Fruit fly (Drosophila melanogaster): Measurements from ENCODE around the gene Pvf1.

Pvf1 gene

dm6 chrX:18835500-18835899, 3.0 kb downstream of the Pvf1 start (continued):
- TF ChIP-seq CG9139 (GFP tag; optimal IDR thresholded peaks at IDR 0.05), result peak; percentile 13
- TF ChIP-seq Eip75B (GFP tag; optimal IDR thresholded peaks at IDR 0.05), result no peak
- no peak for TF ChIP-seq Ets21C (GFP tag; optimal IDR thresholded peaks at IDR 0.05)
- TF ChIP-seq CG11762 (GFP tag; optimal IDR thresholded peaks at IDR 0.05; ENCODE audit: insufficient read depth), result no peak
- TF ChIP-seq salr (GFP tag; optimal IDR thresholded peaks at IDR 0.05), result peak in 1 of 2 experiments; percentile 11
- peak; percentile 60 for TF ChIP-seq CG8119 (GFP tag; IDR thresholded peaks at IDR 0.05)
- no peak for TF ChIP-seq CG6792 (GFP tag; optimal IDR thresholded peaks at IDR 0.05)
- TF ChIP-seq Sox102F (GFP tag; optimal IDR thresholded peaks at IDR 0.05), result no peak
- TF ChIP-seq dac (GFP tag; optimal IDR thresholded peaks at IDR 0.05), result no peak
- peak; percentile 6 for TF ChIP-seq Lpt (GFP tag; optimal IDR thresholded peaks at IDR 0.05)
- peak; percentile 17 for TF ChIP-seq acj6 (GFP tag; optimal IDR thresholded peaks at IDR 0.05)
- TF ChIP-seq Hr38 (GFP tag; optimal IDR thresholded peaks at IDR 0.05), result no peak
- no peak for TF ChIP-seq Sox15 (GFP tag; optimal IDR thresholded peaks at IDR 0.05)
- TF ChIP-seq spab (GFP tag; optimal IDR thresholded peaks at IDR 0.05), result peak; percentile 23
- no peak for TF ChIP-seq cyc (GFP tag; optimal IDR thresholded peaks at IDR 0.05)
- no peak for TF ChIP-seq Hr39 (GFP tag; optimal IDR thresholded peaks at IDR 0.05)
- no peak for TF ChIP-seq esn (GFP tag; optimal IDR thresholded peaks at IDR 0.05)
- TF ChIP-seq Smox (GFP tag; optimal IDR thresholded peaks at IDR 0.05), result no peak
- no peak for TF ChIP-seq svp (GFP tag)
- TF ChIP-seq CG4318 (GFP tag; optimal IDR thresholded peaks at IDR 0.05), result no peak
- peak; percentile 14 for TF ChIP-seq CG10631 (GFP tag; optimal IDR thresholded peaks at IDR 0.05)
- TF ChIP-seq Hr4 (GFP tag; optimal IDR thresholded peaks at IDR 0.05), result peak; percentile 37

- TF ChIP-seq Sox14 (GFP tag; optimal IDR thresholded peaks at IDR 0.05) (peak; percentile 12), CG6808 (GFP tag; optimal IDR thresholded peaks at IDR 0.05) (peak; percentile 45), CG31627 (GFP tag; optimal IDR thresholded peaks at IDR 0.05) (no peak), eg (GFP tag; IDR thresholded peaks at IDR 0.05) (peak; percentile 43; the same call in 1 of the 3 replicates), Hr39 (GFP tag; optimal IDR thresholded peaks at IDR 0.05) (no peak), CG10669 (GFP tag; optimal IDR thresholded peaks at IDR 0.05) (peak; percentile 11), CG4318 (GFP tag; optimal IDR thresholded peaks at IDR 0.05) (no peak), svp (GFP tag) (peak; percentile 44), CG1621 (tag; optimal IDR thresholded peaks at IDR 0.05) (peak; percentile 34), Ets96B (tag; optimal IDR thresholded peaks at IDR 0.05) (peak; percentile 30), Sox102F (GFP tag; optimal IDR thresholded peaks at IDR 0.05) (no peak), CG8119 (GFP tag; IDR thresholded peaks at IDR 0.05) (0 out of 3 replicates have a peak, but pooled peaks have one; percentile 14), CG6792 (GFP tag; optimal IDR thresholded peaks at IDR 0.05) (no peak), lz (GFP tag; optimal IDR thresholded peaks at IDR 0.05) (no peak), dsx (GFP tag; optimal IDR thresholded peaks at IDR 0.05; ENCODE audit: poor library complexity, severe bottlenecking) (peak; percentile 22), ss (GFP tag; optimal IDR thresholded peaks at IDR 0.05) (peak; percentile 56 to 62), CG16779 (tag; optimal IDR thresholded peaks at IDR 0.05) (peak; percentile 30), spab (GFP tag; optimal IDR thresholded peaks at IDR 0.05) (peak; percentile 12), OdsH (GFP tag; optimal IDR thresholded peaks at IDR 0.05) (peak; percentile 5), Eip78C (GFP tag) (peak; percentile 49), Gug (GFP tag; IDR thresholded peaks at IDR 0.05) (0 out of 2 replicates have a peak, but pooled peaks have one; percentile 12), CG6854 (GFP tag; optimal IDR thresholded peaks at IDR 0.05) (no peak), CG3032 (tag; optimal IDR thresholded peaks at IDR 0.05) (peak; percentile 19)
These were observed 3.8 kb downstream of the Pvf1 start for dm6 chrX:18836315-18836714.

dm6 chrX:18837046-18837445, 4.6 kb downstream of the Pvf1 start:
- TF ChIP-seq CG10631 (GFP tag; optimal IDR thresholded peaks at IDR 0.05) (peak; percentile 9), Eip78C (GFP tag) (peak; percentile 77), CG6792 (GFP tag; optimal IDR thresholded peaks at IDR 0.05) (peak; percentile 7), Sox102F (GFP tag; optimal IDR thresholded peaks at IDR 0.05) (no peak), CG3032 (tag; optimal IDR thresholded peaks at IDR 0.05) (peak; percentile 36), acj6 (GFP tag; optimal IDR thresholded peaks at IDR 0.05) (peak; percentile 12), Eip75B (GFP tag; optimal IDR thresholded peaks at IDR 0.05) (peak; percentile 23), eg (GFP tag; IDR thresholded peaks at IDR 0.05) (peak; percentile 48; the same call in 1 of the 3 replicates), Smox (GFP tag; optimal IDR thresholded peaks at IDR 0.05) (no peak), dsx (GFP tag; optimal IDR thresholded peaks at IDR 0.05; ENCODE audit: poor library complexity, severe bottlenecking) (peak; percentile 3), lz (GFP tag; optimal IDR thresholded peaks at IDR 0.05) (peak; percentile 9), CG16779 (tag; optimal IDR thresholded peaks at IDR 0.05) (no peak), ss (GFP tag; optimal IDR thresholded peaks at IDR 0.05) (no peak), pdm3 (GFP tag; optimal IDR thresholded peaks at IDR 0.05) (peak; percentile 40), CG32006 (GFP tag; optimal IDR thresholded peaks at IDR 0.05) (peak; percentile 48), fkh (GFP tag; optimal IDR thresholded peaks at IDR 0.05) (no peak), CG8119 (GFP tag; IDR thresholded peaks at IDR 0.05) (peak; percentile 45; the same call in 2 of the 3 replicates), Hr4 (GFP tag; optimal IDR thresholded peaks at IDR 0.05) (peak; percentile 34), esn (GFP tag; optimal IDR thresholded peaks at IDR 0.05) (no peak), svp (GFP tag) (peak; percentile 77), achi (GFP tag; optimal IDR thresholded peaks at IDR 0.05) (peak; percentile 11), Hr39 (GFP tag; optimal IDR thresholded peaks at IDR 0.05) (peak; percentile 17), CG11294 (GFP tag; IDR thresholded peaks at IDR 0.05) (no peak), OdsH (GFP tag; optimal IDR thresholded peaks at IDR 0.05) (peak; percentile 22), fd59A (GFP tag; optimal IDR thresholded peaks at IDR 0.05) (peak; percentile 7)

All from whole organism, prepupa.